Fruit fly (Drosophila melanogaster) whole organism, embryonic: ENCODE measurements around the gene nanos.

Experiments
- CG10267 ChIP-seq: fragments of 200-800 bp; sonication (Bioruptor generic); optimal IDR thresholded peaks from 2 replicates; lab custom pipeline; 2018; ENCODE audit warnings: missing biosample characterization, mild to moderate bottlenecking, missing genetic modification characterization, moderate library complexity
- CG10274 ChIP-seq: fragments of 200-800 bp; sonication (Bioruptor generic); optimal IDR thresholded peaks from 3 replicates; lab custom pipeline; 2017; ENCODE audit warnings: missing biosample characterization, mild to moderate bottlenecking, missing genetic modification characterization
- CG10959 ChIP-seq: fragments of 200-800 bp; sonication (Bioruptor generic); IDR thresholded peaks from 2 replicates; pipeline ENCODE4 v1.3.6; 2022; ENCODE audit warnings: missing biosample characterization, missing genetic modification characterization
- CG11695 ChIP-seq: fragments of 200-800 bp; sonication (Bioruptor generic); IDR thresholded peaks from 3 replicates; pipeline ENCODE4 v1.3.6; 2022; ENCODE audit warnings: missing biosample characterization, missing genetic modification characterization
- CG1233 ChIP-seq: fragments of 200-800 bp; sonication (Bioruptor generic); optimal IDR thresholded peaks from 4 replicates; lab custom pipeline; 2018; ENCODE audit warnings: missing biosample characterization, mild to moderate bottlenecking, missing genetic modification characterization
- CG12769 ChIP-seq: fragments of 200-800 bp; sonication (Bioruptor generic); optimal IDR thresholded peaks from 2 replicates; lab custom pipeline; 2019; ENCODE audit warnings: missing biosample characterization, mild to moderate bottlenecking, missing genetic modification characterization, moderate library complexity
- CG13775 ChIP-seq: fragments of 200-800 bp; sonication (Bioruptor generic); optimal IDR thresholded peaks from 3 replicates; lab custom pipeline; 2017; ENCODE audit warnings: missing biosample characterization, mild to moderate bottlenecking, missing genetic modification characterization
- CG15073 ChIP-seq: fragments of 200-800 bp; sonication (Bioruptor generic); optimal IDR thresholded peaks from 2 replicates; lab custom pipeline; 2016; ENCODE audit warnings: missing biosample characterization, missing genetic modification characterization
- CG15269 ChIP-seq: fragments of 200-800 bp; sonication (Bioruptor generic); optimal IDR thresholded peaks from 2 replicates; lab custom pipeline; 2018; ENCODE audit warnings: missing biosample characterization, mild to moderate bottlenecking, missing genetic modification characterization, moderate library complexity
- CG15601 ChIP-seq: fragments of 200-800 bp; sonication (Bioruptor generic); optimal IDR thresholded peaks from 3 replicates; lab custom pipeline; 2019; ENCODE audit warnings: missing biosample characterization, mild to moderate bottlenecking, missing genetic modification characterization, moderate library complexity
- CG16863 ChIP-seq: fragments of 200-800 bp; sonication (Bioruptor generic); optimal IDR thresholded peaks from 3 replicates; lab custom pipeline; 2016; ENCODE audit warnings: missing biosample characterization, missing genetic modification characterization
- CG2889 ChIP-seq: fragments of 200-800 bp; sonication (Bioruptor generic); IDR thresholded peaks from 3 replicates; pipeline ENCODE4 v1.3.6; 2022; ENCODE audit warnings: missing biosample characterization, missing genetic modification characterization
- CG3065 ChIP-seq: fragments of 200-800 bp; sonication (Bioruptor generic); optimal IDR thresholded peaks from 2 replicates; lab custom pipeline; 2016; ENCODE audit warnings: missing biosample characterization, missing genetic modification characterization
- CG3163 ChIP-seq: fragments of 200-800 bp; sonication (Bioruptor generic); optimal IDR thresholded peaks from 3 replicates; lab custom pipeline; 2016; ENCODE audit warnings: missing biosample characterization, missing genetic modification characterization
- CG5180 ChIP-seq: fragments of 200-800 bp; sonication (Bioruptor generic); optimal IDR thresholded peaks from 3 replicates; lab custom pipeline; 2017; ENCODE audit warnings: missing biosample characterization, missing genetic modification characterization, mild to moderate bottlenecking, moderate library complexity, missing genetic modification reagents
- CG6272 ChIP-seq: fragments of 200-800 bp; sonication (Bioruptor generic); IDR thresholded peaks from 2 replicates; pipeline ENCODE4 v1.3.6; 2022; ENCODE audit warnings: missing biosample characterization, missing genetic modification characterization
- CG6654 ChIP-seq: fragments of 200-800 bp; sonication (Bioruptor generic); optimal IDR thresholded peaks from 2 replicates; lab custom pipeline; 2017; ENCODE audit warnings: missing biosample characterization, mild to moderate bottlenecking, missing genetic modification characterization
- CG7372 ChIP-seq: fragments of 200-800 bp; sonication (Bioruptor generic); IDR thresholded peaks from 2 replicates; pipeline ENCODE4 v1.3.6; 2022; ENCODE audit warnings: missing biosample characterization, missing genetic modification characterization
- CG7745 ChIP-seq: fragments of 200-800 bp; sonication (Bioruptor generic); optimal IDR thresholded peaks from 2 replicates; lab custom pipeline; 2018; ENCODE audit warnings: missing biosample characterization, mild to moderate bottlenecking, missing genetic modification characterization, moderate library complexity
- CG8478 ChIP-seq: fragments of >200 bp; optimal IDR thresholded peaks from 2 replicates; lab custom pipeline; 2018
- CG9797 ChIP-seq: fragments of 200-800 bp; sonication (Bioruptor generic); optimal IDR thresholded peaks from 3 replicates; lab custom pipeline; 2018; ENCODE audit warnings: missing biosample characterization, mild to moderate bottlenecking, missing genetic modification characterization
- Camta ChIP-seq: fragments of 200-800 bp; sonication (Bioruptor generic); optimal IDR thresholded peaks from 2 replicates; lab custom pipeline; 2016; ENCODE audit warnings: missing biosample characterization, missing genetic modification characterization
- CoRest ChIP-seq: fragments of 200-800 bp; sonication (Bioruptor generic); optimal IDR thresholded peaks from 3 replicates; lab custom pipeline; 2018; ENCODE audit warnings: missing biosample characterization, mild to moderate bottlenecking, missing genetic modification characterization, moderate library complexity
- Dad ChIP-seq: fragments of 200-800 bp; sonication (Bioruptor generic); optimal IDR thresholded peaks from 3 replicates; lab custom pipeline; 2016; ENCODE audit warnings: missing biosample characterization, missing genetic modification characterization
- ERR ChIP-seq: fragments of 200-800 bp; sonication (Bioruptor generic); optimal IDR thresholded peaks from 2 replicates; lab custom pipeline; 2016; ENCODE audit warnings: missing biosample characterization, missing genetic modification characterization
- MBD-R2 ChIP-seq: fragments of 200-800 bp; sonication (Bioruptor generic); IDR thresholded peaks from 2 replicates; pipeline ENCODE4 v1.3.6; 2022; ENCODE audit warnings: missing biosample characterization, missing genetic modification characterization
- Mes4 ChIP-seq: fragments of 200-800 bp; sonication (Bioruptor generic); optimal IDR thresholded peaks from 2 replicates; lab custom pipeline; 2016; ENCODE audit warnings: missing biosample characterization, missing genetic modification characterization
- Nf-YC ChIP-seq: fragments of 200-800 bp; optimal IDR thresholded peaks from 3 replicates; lab custom pipeline; 2019; ENCODE audit warnings: missing biosample characterization, mild to moderate bottlenecking, missing genetic modification characterization, moderate library complexity
- Oli ChIP-seq: fragments of 200-800 bp; sonication (Bioruptor generic); optimal IDR thresholded peaks from 2 replicates; lab custom pipeline; 2018; ENCODE audit warnings: missing biosample characterization, mild to moderate bottlenecking, missing genetic modification characterization, moderate library complexity
- Sox100B ChIP-seq: fragments of 200-800 bp; sonication (Bioruptor generic); optimal IDR thresholded peaks from 3 replicates; lab custom pipeline; 2018; ENCODE audit warnings: missing biosample characterization, mild to moderate bottlenecking, missing genetic modification characterization
- ac ChIP-seq: fragments of 200-800 bp; sonication (Bioruptor generic); optimal IDR thresholded peaks from 3 replicates; lab custom pipeline; 2017; ENCODE audit warnings: missing biosample characterization, mild to moderate bottlenecking, missing genetic modification characterization
- ash1 ChIP-seq: fragments of 200-800 bp; sonication (Bioruptor generic); optimal IDR thresholded peaks from 2 replicates; lab custom pipeline; 2018; ENCODE audit warnings: missing biosample characterization, mild to moderate bottlenecking, missing genetic modification characterization
- ato ChIP-seq: fragments of 200-800 bp; sonication (Bioruptor generic); IDR thresholded peaks from 2 replicates; pipeline ENCODE4 v1.3.6; 2022; ENCODE audit warnings: missing biosample characterization, missing genetic modification characterization; ENCODE audit not compliant: partially characterized antibody
- bab2 ChIP-seq: fragments of 200-800 bp; sonication (Bioruptor generic); optimal IDR thresholded peaks from 2 replicates; lab custom pipeline; 2016; ENCODE audit warnings: missing biosample characterization, missing genetic modification characterization
- bbx ChIP-seq: fragments of 200-800 bp; sonication (Bioruptor generic); IDR thresholded peaks from 2 replicates; pipeline ENCODE4 v1.3.6; 2022; ENCODE audit warnings: missing biosample characterization, missing genetic modification characterization; ENCODE audit not compliant: partially characterized antibody
- bcd ChIP-seq: fragments of 200-800 bp; sonication (Bioruptor generic); optimal IDR thresholded peaks from 2 replicates; lab custom pipeline; 2017; ENCODE audit warnings: missing biosample characterization, mild to moderate bottlenecking, missing genetic modification characterization
- bowl ChIP-seq: fragments of 200-800 bp; sonication (Bioruptor generic); IDR thresholded peaks from 2 replicates; pipeline ENCODE4 v1.3.6; 2022; ENCODE audit warnings: missing biosample characterization, missing genetic modification characterization
- crol ChIP-seq: fragments of 200-800 bp; sonication (Bioruptor generic); IDR thresholded peaks from 2 replicates; pipeline ENCODE4 v1.3.6; 2022; ENCODE audit warnings: missing biosample characterization, missing genetic modification characterization
- emc ChIP-seq: fragments of 200-800 bp; sonication (Bioruptor generic); optimal IDR thresholded peaks from 2 replicates; lab custom pipeline; 2016; ENCODE audit warnings: missing biosample characterization, missing genetic modification characterization
- eyg ChIP-seq: fragments of 200-800 bp; sonication (Bioruptor generic); optimal IDR thresholded peaks from 3 replicates; lab custom pipeline; 2016; ENCODE audit warnings: missing biosample characterization, missing genetic modification characterization
- fd102C ChIP-seq: fragments of 200-800 bp; sonication (Bioruptor generic); optimal IDR thresholded peaks from 2 replicates; lab custom pipeline; 2018; ENCODE audit warnings: missing biosample characterization, mild to moderate bottlenecking, missing genetic modification characterization, moderate library complexity
- fru ChIP-seq: fragments of >200 bp; optimal IDR thresholded peaks from 2 replicates; lab custom pipeline; 2017
- hth ChIP-seq: fragments of >200 bp; optimal IDR thresholded peaks from 2 replicates; lab custom pipeline; 2017; ENCODE audit warnings: inconsistent platforms
- nau ChIP-seq: fragments of 200-800 bp; sonication (Bioruptor generic); optimal IDR thresholded peaks from 3 replicates; lab custom pipeline; 2017; ENCODE audit warnings: missing biosample characterization, mild to moderate bottlenecking, missing genetic modification characterization, missing genetic modification reagents
- phol ChIP-seq: fragments of 200-800 bp; sonication (Bioruptor generic); optimal IDR thresholded peaks from 3 replicates; lab custom pipeline; 2018; ENCODE audit warnings: missing biosample characterization, mild to moderate bottlenecking, missing genetic modification characterization, moderate library complexity
- pzg ChIP-seq: fragments of 200-800 bp; sonication (Bioruptor generic); optimal IDR thresholded peaks from 3 replicates; lab custom pipeline; 2018; ENCODE audit warnings: missing biosample characterization, mild to moderate bottlenecking, missing genetic modification characterization, moderate library complexity
- sens ChIP-seq: fragments of 200-800 bp; sonication (Bioruptor generic); peaks from one replicate; lab custom pipeline; 2016; ENCODE audit warnings: missing biosample characterization, missing genetic modification characterization
- shn ChIP-seq: fragments of 200-800 bp; sonication (Bioruptor generic); optimal IDR thresholded peaks from 3 replicates; lab custom pipeline; 2016; ENCODE audit warnings: missing biosample characterization, missing genetic modification characterization
- slbo ChIP-seq: fragments of 200-800 bp; sonication (Bioruptor generic); IDR thresholded peaks from 2 replicates; pipeline ENCODE4 v1.3.6; 2022; ENCODE audit warnings: missing biosample characterization, missing genetic modification characterization
- tap ChIP-seq: fragments of 200-800 bp; optimal IDR thresholded peaks from 3 replicates; lab custom pipeline; 2019; ENCODE audit warnings: missing biosample characterization, mild to moderate bottlenecking, missing genetic modification characterization, moderate library complexity
- toy ChIP-seq: fragments of 200-800 bp; sonication (Bioruptor generic); IDR thresholded peaks from 2 replicates; pipeline ENCODE4 v1.3.6; 2022; ENCODE audit warnings: missing biosample characterization, missing genetic modification characterization
- zfh1 ChIP-seq: fragments of 200-800 bp; sonication (Bioruptor generic); IDR thresholded peaks from 3 replicates; pipeline ENCODE4 v1.3.6; 2022; ENCODE audit warnings: missing biosample characterization, missing genetic modification characterization

nanos gene

dm6 chr3R:19164873-19165456 is 7.9 kb downstream of the nanos start (continued):
- no peak for TF ChIP-seq ERR (GFP tag; lab: Kevin White, UChicago)
- peak; percentile 8 for TF ChIP-seq CG10267 (tag; lab: Kevin White, UChicago)
- no peak for TF ChIP-seq tap (tag; lab: Kevin White, UChicago)
- TF ChIP-seq CG11695 (GFP tag; lab: Robert Waterston, UW), result no peak
- peak; percentile 6 for TF ChIP-seq CG15601 (tag; lab: Kevin White, UChicago)
- no peak for TF ChIP-seq bbx (GFP tag; lab: Robert Waterston, UW)
- TF ChIP-seq shn, result peak; percentile 56
- TF ChIP-seq CG3065, result no peak
- no peak for TF ChIP-seq CG10274 (GFP tag; lab: Kevin White, UChicago)
- peak; percentile 59 for TF ChIP-seq CoRest (tag; lab: Kevin White, UChicago)
- TF ChIP-seq crol, result no peak
- TF ChIP-seq Dad (GFP tag; lab: Kevin White, UChicago), result peak; percentile 8
- TF ChIP-seq CG8478 (lab: Kevin White, UChicago), result no peak
- TF ChIP-seq CG2889, result 0 out of 3 replicates have a peak, but pooled peaks have one; percentile 34
- TF ChIP-seq eyg (GFP tag; lab: Kevin White, UChicago), result no peak
- TF ChIP-seq slbo (GFP tag; lab: Robert Waterston, UW), result peak; percentile 31; the same call in 1 of the 2 replicates
- no peak for TF ChIP-seq toy
- TF ChIP-seq fru (lab: Kevin White, UChicago), result no peak
- no peak for TF ChIP-seq ac (GFP tag; lab: Kevin White, UChicago)
- peak; percentile 44 for TF ChIP-seq CG16863 (GFP tag; lab: Kevin White, UChicago)
- TF ChIP-seq pzg (GFP tag; lab: Kevin White, UChicago), result no peak
- TF ChIP-seq zfh1, result no peak
- TF ChIP-seq Mes4 (GFP tag; lab: Kevin White, UChicago), result peak; percentile 15
- TF ChIP-seq CG15073, result no peak
- no peak for TF ChIP-seq CG6272
- no peak for TF ChIP-seq bab2 (GFP tag; lab: Kevin White, UChicago)
- no peak for TF ChIP-seq Camta (GFP tag; lab: Kevin White, UChicago)
- no peak for TF ChIP-seq CG7745 (tag; lab: Kevin White, UChicago)
- TF ChIP-seq CG9797 (GFP tag; lab: Kevin White, UChicago), result no peak
- no peak for TF ChIP-seq CG5180 (GFP tag; lab: Kevin White, UChicago)
- no peak for TF ChIP-seq CG3163 (GFP tag; lab: Kevin White, UChicago)
- TF ChIP-seq CG7372 (GFP tag; lab: Robert Waterston, UW), result no peak
- TF ChIP-seq CG12769 (tag; lab: Kevin White, UChicago), result no peak
- TF ChIP-seq CG13775 (GFP tag; lab: Kevin White, UChicago), result peak; percentile 37
- TF ChIP-seq ash1 (GFP tag; lab: Kevin White, UChicago), result no peak
- no peak for TF ChIP-seq hth
- peak; percentile 64 for TF ChIP-seq Oli (tag; lab: Kevin White, UChicago)
- TF ChIP-seq CG6654, result peak; percentile 33
- no peak for TF ChIP-seq Nf-YC (tag; lab: Kevin White, UChicago)
- TF ChIP-seq bowl, result no peak
- TF ChIP-seq Sox100B, result peak; percentile 56
- TF ChIP-seq emc (GFP tag; lab: Kevin White, UChicago), result no peak
- peak; percentile 38; the same call in 1 of the 2 replicates for TF ChIP-seq CG10959 (GFP tag; lab: Robert Waterston, UW)
- TF ChIP-seq sens, result peak; percentile 91
- TF ChIP-seq bcd (GFP tag; lab: Kevin White, UChicago), result peak; percentile 36
- no peak for TF ChIP-seq fd102C (GFP tag; lab: Kevin White, UChicago)
- no peak for TF ChIP-seq MBD-R2 (GFP tag; lab: Robert Waterston, UW)
- no peak for TF ChIP-seq ato (GFP tag; lab: Robert Waterston, UW)
- peak; percentile 0 for TF ChIP-seq nau (GFP tag; lab: Kevin White, UChicago)
- TF ChIP-seq CG15269 (tag; lab: Kevin White, UChicago), result peak; percentile 52
- peak; percentile 56 for TF ChIP-seq phol (tag; lab: Kevin White, UChicago)
- peak; percentile 47 for TF ChIP-seq CG1233 (GFP tag; lab: Kevin White, UChicago)
